Worm (Caenorhabditis elegans) whole organism, mixed stage, embryonic: ENCODE measurements around the gene W01C8.1.

Experiments used
- M03D4.4 ChIP-seq: sonication (generic microtip); optimal IDR thresholded peaks from 2 replicates; lab custom pipeline; 2017; ENCODE audit warnings: mild to moderate bottlenecking, missing genetic modification characterization, missing compliant biosample characterization
- bed-3 ChIP-seq: fragments of 200-800 bp; sonication (Bioruptor generic); optimal IDR thresholded peaks from 3 replicates; lab custom pipeline; 2018; ENCODE audit warnings: mild to moderate bottlenecking, missing genetic modification characterization, moderate library complexity, missing compliant biosample characterization
- blmp-1 ChIP-seq: fragments of 150-350 bp; optimal IDR thresholded peaks from 2 replicates; lab custom pipeline; 2014; ENCODE audit warnings: missing biosample characterization, missing genetic modification characterization
- ceh-39 ChIP-seq: fragments of 150-350 bp; optimal IDR thresholded peaks from 2 replicates; lab custom pipeline; 2014; ENCODE audit warnings: missing biosample characterization, missing genetic modification characterization
- ceh-83 ChIP-seq: fragments of 200-800 bp; sonication (Bioruptor generic); optimal IDR thresholded peaks from 2 replicates; lab custom pipeline; 2018; ENCODE audit warnings: mild to moderate bottlenecking, missing genetic modification characterization, missing compliant biosample characterization
- ces-1 ChIP-seq: fragments of 150-350 bp; optimal IDR thresholded peaks from 2 replicates; lab custom pipeline; 2014; ENCODE audit warnings: missing biosample characterization, missing genetic modification reagents, missing genetic modification characterization
- cnd-1 ChIP-seq: fragments of 200-800 bp; sonication (Bioruptor generic); optimal IDR thresholded peaks from 2 replicates; lab custom pipeline; 2018; ENCODE audit warnings: mild to moderate bottlenecking, missing genetic modification characterization, missing compliant biosample characterization
- drap-1 ChIP-seq: fragments of 200-800 bp; sonication (Bioruptor generic); optimal IDR thresholded peaks from 3 replicates; lab custom pipeline; 2018; ENCODE audit warnings: mild to moderate bottlenecking, missing genetic modification characterization, missing compliant biosample characterization
- elt-1 ChIP-seq: sonication (generic microtip); optimal IDR thresholded peaks from 2 replicates; lab custom pipeline; 2017; ENCODE audit warnings: missing genetic modification characterization, mild to moderate bottlenecking, missing compliant biosample characterization, antibody characterized with exemption, moderate library complexity, borderline replicate concordance; ENCODE audit not compliant: insufficient read depth
- elt-3 ChIP-seq: fragments of 150-350 bp; optimal IDR thresholded peaks from 2 replicates; lab custom pipeline; 2014; ENCODE audit warnings: missing biosample characterization, missing genetic modification characterization
- hlh-1 ChIP-seq: fragments of 150-350 bp; optimal IDR thresholded peaks from 2 replicates; lab custom pipeline; 2014; ENCODE audit warnings: missing biosample characterization, missing genetic modification reagents, missing genetic modification characterization
- lin-13 ChIP-seq: fragments of 150-350 bp; optimal IDR thresholded peaks from 2 replicates; lab custom pipeline; 2014; ENCODE audit warnings: missing biosample characterization, missing genetic modification characterization
- lin-32 ChIP-seq: fragments of 200-800 bp; sonication (Bioruptor generic); optimal IDR thresholded peaks from 2 replicates; lab custom pipeline; 2018; ENCODE audit warnings: mild to moderate bottlenecking, missing genetic modification characterization, missing compliant biosample characterization
- lsy-2 ChIP-seq: fragments of 150-350 bp; optimal IDR thresholded peaks from 2 replicates; lab custom pipeline; 2014; ENCODE audit warnings: missing biosample characterization, missing genetic modification characterization
- mab-5 ChIP-seq: fragments of 150-350 bp; optimal IDR thresholded peaks from 2 replicates; lab custom pipeline; 2014; ENCODE audit warnings: missing biosample characterization, missing genetic modification characterization
- mep-1 ChIP-seq: fragments of 150-350 bp; optimal IDR thresholded peaks from 2 replicates; lab custom pipeline; 2017; ENCODE audit warnings: missing biosample characterization, missing genetic modification reagents, missing genetic modification characterization, inconsistent platforms
- mls-2 ChIP-seq: sonication (generic microtip); optimal IDR thresholded peaks from 2 replicates; lab custom pipeline; 2016; ENCODE audit warnings: mild to moderate bottlenecking, missing genetic modification characterization, moderate library complexity, missing compliant biosample characterization
- nhr-12 ChIP-seq: fragments of 150-350 bp; optimal IDR thresholded peaks from 2 replicates; lab custom pipeline; 2014; ENCODE audit warnings: missing biosample characterization, missing genetic modification characterization
- nhr-2 ChIP-seq: fragments of 150-350 bp; optimal IDR thresholded peaks from 2 replicates; lab custom pipeline; 2014; ENCODE audit warnings: missing biosample characterization, missing genetic modification characterization
- nhr-237 ChIP-seq: fragments of 150-350 bp; optimal IDR thresholded peaks from 2 replicates; lab custom pipeline; 2014; ENCODE audit warnings: missing biosample characterization, missing genetic modification characterization
- nhr-28 ChIP-seq: fragments of 150-350 bp; optimal IDR thresholded peaks from 2 replicates; lab custom pipeline; 2014; ENCODE audit warnings: missing biosample characterization, missing genetic modification characterization
- nhr-76 ChIP-seq: sonication (generic microtip); optimal IDR thresholded peaks from 2 replicates; lab custom pipeline; 2017; ENCODE audit warnings: missing biosample characterization, missing genetic modification characterization
- sem-2 ChIP-seq: fragments of 200-800 bp; sonication (Bioruptor generic); optimal IDR thresholded peaks from 2 replicates; lab custom pipeline; 2018; ENCODE audit warnings: mild to moderate bottlenecking, missing genetic modification characterization, missing compliant biosample characterization
- snpc-4 ChIP-seq: fragments of 150-350 bp; optimal IDR thresholded peaks from 2 replicates; lab custom pipeline; 2014; ENCODE audit warnings: missing biosample characterization, missing genetic modification characterization
- sptf-1 ChIP-seq: sonication (generic microtip); optimal IDR thresholded peaks from 2 replicates; lab custom pipeline; 2017; ENCODE audit warnings: mild to moderate bottlenecking, missing genetic modification characterization, moderate library complexity, missing compliant biosample characterization
- tbx-8 ChIP-seq: fragments of 200-800 bp; sonication (Bioruptor generic); optimal IDR thresholded peaks from 2 replicates; lab custom pipeline; 2018; ENCODE audit warnings: mild to moderate bottlenecking, missing genetic modification characterization, moderate library complexity, missing compliant biosample characterization
- unc-120 ChIP-seq: sonication (generic microtip); optimal IDR thresholded peaks from 2 replicates; lab custom pipeline; 2017; ENCODE audit warnings: missing genetic modification characterization, missing compliant biosample characterization; ENCODE audit not compliant: poor library complexity, severe bottlenecking
- unc-62 ChIP-seq: fragments of 150-350 bp; optimal IDR thresholded peaks from 2 replicates; lab custom pipeline; 2014; ENCODE audit warnings: missing biosample characterization, missing genetic modification reagents, missing genetic modification characterization
- zip-8 ChIP-seq: fragments of 150-350 bp; optimal IDR thresholded peaks from 2 replicates; lab custom pipeline; 2014; ENCODE audit warnings: missing biosample characterization, missing genetic modification characterization
- ztf-11 ChIP-seq: fragments of 150-350 bp; optimal IDR thresholded peaks from 2 replicates; lab custom pipeline; 2014; ENCODE audit warnings: missing biosample characterization, missing genetic modification characterization

Gene W01C8.1

DNA sequence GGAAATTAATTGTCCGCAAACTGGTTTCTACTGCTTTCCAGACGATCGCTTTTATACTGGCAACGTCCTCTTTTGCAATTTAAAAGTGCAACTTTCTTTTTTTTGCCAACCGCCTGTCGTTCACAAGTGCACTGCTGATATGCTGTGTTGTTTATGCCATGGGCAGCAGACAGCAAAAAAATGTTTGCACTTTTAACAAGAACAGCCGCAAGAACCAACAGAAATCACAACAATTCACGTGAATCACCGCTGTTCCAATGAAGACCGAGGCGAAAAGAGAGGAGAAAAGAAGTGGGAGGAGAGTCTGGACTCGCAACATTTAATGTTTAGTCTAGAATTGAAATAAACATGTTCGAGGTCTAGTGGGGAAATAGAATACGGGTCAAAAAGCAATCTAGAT is 38.4 kb upstream of the W01C8.1 start, which contains the start of gene T22B7.7:
T22B7.7 (minus strand) TSS at position 262 of the 400 bp plus-strand sequence.
- no peak for TF ChIP-seq ces-1 (GFP tag; lab: Kevin White, UChicago)
- TF ChIP-seq lsy-2, result no peak
- no peak for TF ChIP-seq M03D4.4
- TF ChIP-seq snpc-4, result no peak
- no peak for TF ChIP-seq cnd-1
- no peak for TF ChIP-seq nhr-2 (tag; lab: Kevin White, UChicago)
- no peak for TF ChIP-seq lin-13 (tag; lab: Kevin White, UChicago)
- TF ChIP-seq lin-32 (GFP tag; lab: Kevin White, UChicago), result no peak
- TF ChIP-seq bed-3 (GFP tag; lab: Kevin White, UChicago), result no peak
- TF ChIP-seq ceh-39, result no peak
- no peak for TF ChIP-seq nhr-12 (tag; lab: Kevin White, UChicago)
- no peak for TF ChIP-seq sptf-1 (tag; lab: Kevin White, UChicago)
- TF ChIP-seq unc-62 (GFP tag; lab: Kevin White, UChicago), result no peak
- no peak for TF ChIP-seq hlh-1 (tag; lab: Kevin White, UChicago)
- no peak for TF ChIP-seq ztf-11 (tag; lab: Kevin White, UChicago)
- no peak for TF ChIP-seq elt-1 (tag; lab: Kevin White, UChicago)
- TF ChIP-seq nhr-28 (tag; lab: Kevin White, UChicago), result no peak
- TF ChIP-seq, all 35 proteins: peak for 0

DNA sequence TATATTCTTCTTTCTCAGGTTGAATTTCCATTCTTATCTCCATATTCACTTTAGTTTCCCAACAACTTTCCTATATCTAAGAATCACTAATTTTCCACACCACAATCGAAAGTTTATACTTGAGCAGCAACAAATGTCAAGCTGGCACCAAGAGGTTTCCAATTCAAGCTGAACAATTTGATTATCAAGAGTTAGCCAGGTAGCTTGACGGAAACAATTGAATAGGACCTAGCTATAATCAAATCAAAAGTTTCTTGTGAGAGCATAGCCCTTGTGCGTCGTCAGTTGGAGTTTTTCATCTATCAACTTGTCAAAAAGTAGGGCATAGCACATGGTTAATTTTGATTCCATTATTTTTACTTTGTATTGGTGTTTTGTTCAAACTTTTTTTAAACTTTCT is 36.6 kb upstream of the W01C8.1 start:
- TF ChIP-seq nhr-76 (no peak), sptf-1 (tag; lab: Kevin White, UChicago) (no peak), ceh-39 (no peak), drap-1 (GFP tag; lab: Kevin White, UChicago) (no peak), ces-1 (GFP tag; lab: Kevin White, UChicago) (peak; percentile 52)
- TF ChIP-seq, all 35 proteins: peak for 1

DNA sequence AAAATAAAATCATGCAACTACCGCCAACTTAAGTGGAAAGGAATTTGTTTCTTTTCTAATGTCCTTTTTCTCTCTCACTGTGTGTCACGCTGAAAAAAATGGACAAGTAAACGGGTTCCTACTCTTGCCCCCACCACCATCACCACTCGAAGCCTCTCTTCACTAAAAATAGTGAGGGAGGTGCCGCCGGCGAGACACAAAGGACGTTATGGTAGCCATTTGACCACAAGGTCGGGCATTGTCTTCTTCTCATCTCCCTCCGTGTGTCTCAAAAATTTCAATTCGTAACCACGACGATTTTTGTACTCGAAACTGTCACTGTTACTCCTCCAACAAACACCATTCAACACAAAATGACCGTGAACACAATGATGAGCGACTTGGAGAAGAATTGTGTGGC is 32.6 kb upstream of the W01C8.1 start, which contains the start of gene T22B7.22:
T22B7.22 (plus strand) TSS at position 354 of the 400 bp plus-strand sequence.
- no peak for TF ChIP-seq tbx-8
- no peak for TF ChIP-seq unc-62 (GFP tag; lab: Kevin White, UChicago)
- TF ChIP-seq elt-3, result no peak
- TF ChIP-seq ces-1 (GFP tag; lab: Kevin White, UChicago), result no peak
- TF ChIP-seq sem-2 (GFP tag; lab: Kevin White, UChicago), result no peak
- no peak for TF ChIP-seq nhr-28 (tag; lab: Kevin White, UChicago)
- no peak for TF ChIP-seq lsy-2
- no peak for TF ChIP-seq nhr-76
- TF ChIP-seq, all 35 proteins: peak for 0

DNA sequence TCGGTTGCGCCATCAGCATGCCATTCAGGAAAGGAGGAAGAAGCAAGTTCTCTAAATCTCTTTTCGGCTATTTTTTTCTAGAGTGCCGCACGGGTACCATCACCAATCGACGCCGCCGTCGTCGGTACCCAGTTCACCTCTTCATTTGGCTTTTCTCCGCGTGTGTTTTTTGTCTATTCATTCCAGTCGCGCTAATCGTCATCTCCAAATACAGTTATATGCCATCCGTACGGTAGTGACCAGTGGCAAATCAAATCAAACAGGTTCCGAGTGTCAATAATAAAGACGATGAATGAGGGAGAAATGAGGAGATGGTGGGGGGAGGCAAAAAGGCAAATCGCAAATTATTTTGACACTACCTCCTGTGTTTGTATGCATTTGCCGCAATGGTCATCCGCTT is 31.0 kb upstream of the W01C8.1 start:
- no peak for TF ChIP-seq unc-62 (GFP tag; lab: Kevin White, UChicago)
- no peak for TF ChIP-seq ceh-39
- TF ChIP-seq drap-1 (GFP tag; lab: Kevin White, UChicago), result no peak
- no peak for TF ChIP-seq nhr-76
- TF ChIP-seq ztf-11 (tag; lab: Kevin White, UChicago), result no peak
- TF ChIP-seq ceh-83 (GFP tag; lab: Kevin White, UChicago), result no peak
- no peak for TF ChIP-seq elt-1 (tag; lab: Kevin White, UChicago)
- no peak for TF ChIP-seq blmp-1 (tag; lab: Kevin White, UChicago)
- TF ChIP-seq lsy-2, result no peak
- no peak for TF ChIP-seq lin-32 (GFP tag; lab: Kevin White, UChicago)
- TF ChIP-seq nhr-28 (tag; lab: Kevin White, UChicago), result no peak
- no peak for TF ChIP-seq unc-120 (tag; lab: Kevin White, UChicago)
- TF ChIP-seq mls-2, result no peak
- no peak for TF ChIP-seq snpc-4
- no peak for TF ChIP-seq zip-8 (tag; lab: Kevin White, UChicago)
- TF ChIP-seq nhr-237 (tag; lab: Kevin White, UChicago), result no peak
- no peak for TF ChIP-seq mab-5 (tag; lab: Kevin White, UChicago)
- TF ChIP-seq mep-1 (tag; lab: Kevin White, UChicago), result no peak

DNA sequence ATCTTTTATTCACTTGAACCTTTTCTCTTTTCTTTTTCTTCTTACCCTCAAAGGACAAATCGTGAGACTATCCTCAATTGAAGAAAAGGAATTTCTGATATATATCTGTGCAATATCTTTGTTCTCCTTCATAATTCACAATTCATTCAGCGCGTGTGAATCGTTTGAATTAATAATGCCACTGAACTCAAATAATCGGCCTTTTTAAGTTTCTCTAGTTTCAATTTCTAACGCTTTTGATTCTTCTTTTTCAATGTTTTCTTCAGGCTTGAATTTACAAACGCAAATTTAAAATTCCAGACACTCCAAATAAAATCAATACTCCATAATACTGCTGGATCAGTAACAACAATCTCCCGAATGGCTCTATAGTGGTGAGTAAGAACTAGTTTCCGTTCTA is 28.7 kb upstream of the W01C8.1 start, which contains the start of gene egl-13:
egl-13 (plus strand) TSS at position 301 of the 400 bp plus-strand sequence.
- TF ChIP-seq hlh-1 (tag; lab: Kevin White, UChicago) (no peak), mab-5 (tag; lab: Kevin White, UChicago) (no peak), ceh-83 (GFP tag; lab: Kevin White, UChicago) (no peak), sptf-1 (tag; lab: Kevin White, UChicago) (no peak), elt-3 (no peak)
- TF ChIP-seq, all 35 proteins: peak for 0
